Fruit fly (Drosophila melanogaster) whole organism: ENCODE measurements around the gene CG9948.

Experiments used
- CG8478 ChIP-seq: fragments of >200 bp; optimal IDR thresholded peaks from 2 replicates; lab custom pipeline; 2018; ENCODE audit warnings: inconsistent platforms
- Dll ChIP-seq: fragments of >200 bp; optimal IDR thresholded peaks from 2 replicates; lab custom pipeline; 2017
- EcR ChIP-seq, 2 experiments: fragments of >200 bp; optimal IDR thresholded peaks; 2 replicates each; lab custom pipeline; 2017; ENCODE audit warnings: missing biosample characterization in 2 of 2, missing genetic modification characterization in 2 of 2, missing genetic modification reagents in 2 of 2
- pan ChIP-seq: fragments of >200 bp; optimal IDR thresholded peaks from 2 replicates; lab custom pipeline; 2017
- psq ChIP-seq: fragments of >200 bp; optimal IDR thresholded peaks from 2 replicates; lab custom pipeline; 2017
- usp ChIP-seq: fragments of >200 bp; optimal IDR thresholded peaks from 2 replicates; lab custom pipeline; 2017; ENCODE audit warnings: missing biosample characterization, missing genetic modification characterization, mixed read lengths

DNA sequence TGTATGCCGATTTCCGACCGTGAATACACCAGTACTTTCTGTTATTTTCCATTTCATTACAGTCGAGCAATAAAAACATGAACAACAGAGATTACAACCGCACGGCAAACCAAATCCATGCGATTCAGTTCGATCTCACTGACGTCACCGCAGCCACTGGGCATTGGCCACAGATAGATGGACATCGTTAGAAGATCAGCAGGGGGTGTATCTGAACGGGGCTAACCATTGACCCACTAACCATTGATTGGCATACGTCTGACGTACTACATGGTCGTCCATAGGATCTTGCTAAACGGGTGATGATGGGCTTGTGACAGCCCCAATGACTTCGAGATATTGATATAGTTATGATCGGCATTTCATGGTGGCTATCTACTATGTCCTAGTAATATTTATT, 42.0 kb upstream of the CG9948 start:
- TF ChIP-seq pan (lab: Kevin White, UChicago) (no peak), usp (GFP tag; lab: Kevin White, UChicago) (no peak), psq (lab: Kevin White, UChicago) (no peak), EcR (GFP tag; optimal IDR thresholded peaks at IDR 0.05; lab: Kevin White, UChicago) (no peak), Dll (no peak), CG8478 (lab: Kevin White, UChicago) (no peak)
